Worm (Caenorhabditis elegans): Measurements from ENCODE around the gene Y67H2A.7.
A peak's percentile ranks its signal among the peaks of the same experiment; 100 is the strongest.

The Y67H2A.7 gene

DNA sequence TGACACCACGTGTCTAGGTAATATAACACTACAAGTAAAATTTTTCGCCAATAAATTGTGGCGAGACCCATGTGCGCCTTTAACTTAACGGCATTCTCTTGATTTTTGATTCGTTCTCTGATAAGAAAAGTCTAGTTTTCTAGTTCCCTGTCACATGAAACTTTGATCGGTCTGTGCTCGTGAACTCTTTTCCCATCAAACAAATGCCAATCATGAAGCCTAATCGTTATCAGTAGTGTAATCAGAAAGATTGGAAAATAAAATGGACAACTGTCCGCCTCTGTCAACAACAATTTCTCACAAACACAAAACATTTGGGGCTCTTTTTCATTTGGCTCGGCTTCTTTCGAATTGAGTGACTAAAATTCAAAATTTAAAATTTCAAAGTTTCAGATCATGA lies 49.7 kb upstream of the Y67H2A.7 start, which contains the start of gene ttr-45 (continued):
- TF ChIP-seq lag-1 (GFP tag; IDR thresholded peaks at IDR 0.05) (no peak), F10E7.11 (tag; optimal IDR thresholded peaks at IDR 0.05) (no peak), lin-40 (tag; optimal IDR thresholded peaks at IDR 0.05) (peak; percentile 44), nhr-27 (tag; optimal IDR thresholded peaks at IDR 0.05) (no peak), ets-4 (GFP tag; optimal IDR thresholded peaks at IDR 0.05) (peak; percentile 19), ama-1 (optimal IDR thresholded peaks at IDR 0.05) (no peak), ama-1 (GFP tag; optimal IDR thresholded peaks at IDR 0.05) (no peak), T26A5.8 (tag; optimal IDR thresholded peaks at IDR 0.05) (no peak), snpc-3.4 (tag; optimal IDR thresholded peaks at IDR 0.05) (no peak), efl-1 (GFP tag; optimal IDR thresholded peaks at IDR 0.05) (no peak), B0035.1 (tag; optimal IDR thresholded peaks at IDR 0.05) (no peak), ztf-3 (GFP tag; optimal IDR thresholded peaks at IDR 0.05) (no peak), dpl-1 (GFP tag; optimal IDR thresholded peaks at IDR 0.05) (no peak), K11D2.4 (GFP tag; IDR thresholded peaks at IDR 0.05) (no peak), B0336.3 (GFP tag; IDR thresholded peaks at IDR 0.05) (no peak), let-607 (tag; optimal IDR thresholded peaks at IDR 0.05) (peak; percentile 28 to 58), somi-1 (GFP tag; optimal IDR thresholded peaks at IDR 0.05) (no peak), F57A8.1 (GFP tag; optimal IDR thresholded peaks at IDR 0.05) (no peak), lsl-1 (GFP tag; optimal IDR thresholded peaks at IDR 0.05) (no peak), madf-10 (tag; optimal IDR thresholded peaks at IDR 0.05) (peak; percentile 36), unc-62 (GFP tag; optimal IDR thresholded peaks at IDR 0.05) (peak; percentile 74), tbx-9 (tag; optimal IDR thresholded peaks at IDR 0.05; ENCODE audit: borderline replicate concordance) (no peak), lin-26 (GFP tag; IDR thresholded peaks at IDR 0.05) (no peak), rcor-1 (GFP tag; IDR thresholded peaks at IDR 0.05) (no peak), ZK185.1 (tag; optimal IDR thresholded peaks at IDR 0.05; ENCODE audit: poor library complexity, severe bottlenecking) (no peak), B0019.2 (GFP tag; conservative IDR thresholded peaks at IDR 0.05) (no peak), hlh-26 (GFP tag; conservative IDR thresholded peaks at IDR 0.05) (no peak), T07F8.4 (tag; optimal IDR thresholded peaks at IDR 0.05) (no peak), ztf-18 (tag; optimal IDR thresholded peaks at IDR 0.05) (no peak), ceh-58 (GFP tag; IDR thresholded peaks at IDR 0.05) (no peak), dox-1 (GFP tag; IDR thresholded peaks at IDR 0.05) (0 out of 2 replicates have a peak, but pooled peaks have one; percentile 25), akir-1 (GFP tag; optimal IDR thresholded peaks at IDR 0.05) (no peak), pbrm-1 (GFP tag; IDR thresholded peaks at IDR 0.05) (no peak), xnd-1 (tag; optimal IDR thresholded peaks at IDR 0.05) (no peak), hmg-20 (GFP tag; IDR thresholded peaks at IDR 0.05) (no peak), lin-35 (GFP tag; optimal IDR thresholded peaks at IDR 0.05) (no peak), F49E8.2 (tag; optimal IDR thresholded peaks at IDR 0.05; ENCODE audit: insufficient read depth) (no peak), attf-3 (GFP tag; conservative IDR thresholded peaks at IDR 0.05) (no peak), attf-6 (GFP tag; IDR thresholded peaks at IDR 0.05) (no peak), C17E4.6 (GFP tag; IDR thresholded peaks at IDR 0.05) (no peak), Y56A3A.18 (GFP tag; IDR thresholded peaks at IDR 0.05) (0 out of 2 replicates have a peak, but pooled peaks have one; percentile 12), nfyb-1 (GFP tag; IDR thresholded peaks at IDR 0.05) (no peak), hsf-1 (GFP tag; IDR thresholded peaks at IDR 0.05) (no peak), F23B12.7 (tag; optimal IDR thresholded peaks at IDR 0.05; ENCODE audit: insufficient read depth) (no peak), F52B5.7 (tag; optimal IDR thresholded peaks at IDR 0.05) (no peak), zfh-2 (GFP tag; conservative IDR thresholded peaks at IDR 0.05) (no peak), him-1 (tag; optimal IDR thresholded peaks at IDR 0.05) (no peak), Y53G8AR.9 (GFP tag; conservative IDR thresholded peaks at IDR 0.05) (no peak), nfya-1 (tag; optimal IDR thresholded peaks at IDR 0.05; ENCODE audit: borderline replicate concordance, insufficient read depth) (no peak)
